Fruit fly (Drosophila melanogaster): Measurements from ENCODE around the gene CG14543.
A peak's percentile ranks its signal among the peaks of the same experiment; 100 is the strongest.

Gene CG14543

dm6 chr3R:26059195-26059594, 2.8 kb downstream of the CG14543 start, which contains the start of the genes RpL34a and Trmt61 (continued):
- TF ChIP-seq ham (GFP tag; IDR thresholded peaks at IDR 0.05): peak; percentile 39; the same call in 1 of the 2 replicates
- TF ChIP-seq psq (GFP tag; optimal IDR thresholded peaks at IDR 0.05): peak; percentile 29
- peak; percentile 86 for TF ChIP-seq CG17328 (GFP tag; IDR thresholded peaks at IDR 0.05)
- peak; percentile 76 for TF ChIP-seq CG17912 (GFP tag; optimal IDR thresholded peaks at IDR 0.05)
- peak; percentile 28 for TF ChIP-seq en (GFP tag; optimal IDR thresholded peaks at IDR 0.05)
- no peak for TF ChIP-seq HLHmδ (GFP tag; optimal IDR thresholded peaks at IDR 0.05)
- peak; percentile 63 for TF ChIP-seq kay (GFP tag; optimal IDR thresholded peaks at IDR 0.05)
- no peak for TF ChIP-seq lov (optimal IDR thresholded peaks at IDR 0.05)
- TF ChIP-seq lov (GFP tag; IDR thresholded peaks at IDR 0.05): no peak
- peak in 1 of 2 experiments; percentile 77 for TF ChIP-seq bsh (GFP tag; optimal IDR thresholded peaks at IDR 0.05)
- TF ChIP-seq Bgb (GFP tag; IDR thresholded peaks at IDR 0.05; ENCODE audit: partially characterized antibody): peak; percentile 79
- TF ChIP-seq schlank (tag; optimal IDR thresholded peaks at IDR 0.05): peak; percentile 82
- TF ChIP-seq CG34422 (GFP tag; IDR thresholded peaks at IDR 0.05): peak; percentile 76
- TF ChIP-seq fd3F (GFP tag; optimal IDR thresholded peaks at IDR 0.05): peak; percentile 82
- TF ChIP-seq unpg (GFP tag; optimal IDR thresholded peaks at IDR 0.05): peak; percentile 85
- no peak for TF ChIP-seq Deaf1 (tag; optimal IDR thresholded peaks at IDR 0.05)
- peak; percentile 5 for TF ChIP-seq da (GFP tag; optimal IDR thresholded peaks at IDR 0.05)
- TF ChIP-seq ara (GFP tag; IDR thresholded peaks at IDR 0.05): peak; percentile 57; the same call in 1 of the 2 replicates
- peak; percentile 79 for TF ChIP-seq nom (GFP tag; optimal IDR thresholded peaks at IDR 0.05)
- TF ChIP-seq HHEX (GFP tag; optimal IDR thresholded peaks at IDR 0.05): peak; percentile 92
- no peak for TF ChIP-seq usp (GFP tag; optimal IDR thresholded peaks at IDR 0.05)
- peak; percentile 48 for TF ChIP-seq HmgD (GFP tag; optimal IDR thresholded peaks at IDR 0.05)
- no peak for TF ChIP-seq Dip2 (GFP tag; IDR thresholded peaks at IDR 0.05)
- TF ChIP-seq CG12071 (GFP tag; optimal IDR thresholded peaks at IDR 0.05): peak; percentile 82
- peak; percentile 44 for TF ChIP-seq CG18476 (GFP tag; optimal IDR thresholded peaks at IDR 0.05)
- TF ChIP-seq CG12659 (GFP tag; optimal IDR thresholded peaks at IDR 0.05): peak; percentile 95
- TF ChIP-seq CG10267 (tag; optimal IDR thresholded peaks at IDR 0.05): peak; percentile 90
- TF ChIP-seq CG5180 (GFP tag; optimal IDR thresholded peaks at IDR 0.05): peak; percentile 78
- peak; percentile 76 for TF ChIP-seq CG12299 (tag; optimal IDR thresholded peaks at IDR 0.05)
- peak; percentile 82 for TF ChIP-seq TFAM (GFP tag; optimal IDR thresholded peaks at IDR 0.05)
- TF ChIP-seq CG11247 (GFP tag; IDR thresholded peaks at IDR 0.05): peak; percentile 34; the same call in 1 of the 2 replicates
- peak; percentile 64 for TF ChIP-seq al (GFP tag; IDR thresholded peaks at IDR 0.05)
- peak; percentile 93 for TF ChIP-seq CG17361 (GFP tag; IDR thresholded peaks at IDR 0.05)
- TF ChIP-seq CG6683 (GFP tag; optimal IDR thresholded peaks at IDR 0.05): peak; percentile 88
- TF ChIP-seq crc (GFP tag; optimal IDR thresholded peaks at IDR 0.05): peak; percentile 68
- no peak for TF ChIP-seq crol (GFP tag; IDR thresholded peaks at IDR 0.05)
- peak; percentile 61; the same call in 2 of the 3 replicates for TF ChIP-seq otp (GFP tag; IDR thresholded peaks at IDR 0.05)
- peak; percentile 66 for TF ChIP-seq slou (GFP tag; optimal IDR thresholded peaks at IDR 0.05)
- TF ChIP-seq CG17829 (tag; optimal IDR thresholded peaks at IDR 0.05): peak; percentile 87
- TF ChIP-seq btn (GFP tag; optimal IDR thresholded peaks at IDR 0.05): peak; percentile 61
- peak; percentile 57 for TF ChIP-seq Abd-B (GFP tag; optimal IDR thresholded peaks at IDR 0.05)
- no peak; the same call in 2 of the 3 replicates for TF ChIP-seq mld (GFP tag; IDR thresholded peaks at IDR 0.05; ENCODE audit: partially characterized antibody)
- peak; percentile 80 for TF ChIP-seq Dek (tag; optimal IDR thresholded peaks at IDR 0.05)
- peak; percentile 41 for TF ChIP-seq jing (GFP tag; optimal IDR thresholded peaks at IDR 0.05)
- peak; percentile 99 for TF ChIP-seq CG17385 (GFP tag; optimal IDR thresholded peaks at IDR 0.05)
- TF ChIP-seq CHES-1-like (GFP tag; optimal IDR thresholded peaks at IDR 0.05): peak; percentile 75
- peak; percentile 58 for TF ChIP-seq repo (GFP tag; optimal IDR thresholded peaks at IDR 0.05)
- peak; percentile 81 for TF ChIP-seq pho (GFP tag; optimal IDR thresholded peaks at IDR 0.05)
- TF ChIP-seq CG11085 (GFP tag; IDR thresholded peaks at IDR 0.05): peak; percentile 68
- peak; percentile 19; the same call in 1 of the 2 replicates for TF ChIP-seq esg (GFP tag; conservative IDR thresholded peaks at IDR 0.05)
- TF ChIP-seq CG43689 (GFP tag; IDR thresholded peaks at IDR 0.05): peak; percentile 75
